Fruit fly (Drosophila melanogaster): ENCODE measurements around the gene CG5412.

Gene CG5412

dm6 chr3R:20560019-20560667, 16.7 kb upstream of the CG5412 start, which contains the start of gene CG15922 (continued):
- TF ChIP-seq CG43689 (GFP tag; IDR thresholded peaks at IDR 0.05) (no peak), twi (tag; optimal IDR thresholded peaks at IDR 0.05) (no peak), gem (tag; optimal IDR thresholded peaks at IDR 0.05) (peak; percentile 35), Drgx (GFP tag; IDR thresholded peaks at IDR 0.05) (peak; percentile 16; the same call in 1 of the 2 replicates), ac (GFP tag; optimal IDR thresholded peaks at IDR 0.05) (no peak), CG9215 (GFP tag; IDR thresholded peaks at IDR 0.05) (no peak), Lim3 (GFP tag; IDR thresholded peaks at IDR 0.05) (no peak), jumu (GFP tag; optimal IDR thresholded peaks at IDR 0.05) (no peak), CG3163 (GFP tag; optimal IDR thresholded peaks at IDR 0.05) (no peak), CG7963 (GFP tag; IDR thresholded peaks at IDR 0.05; ENCODE audit: partially characterized antibody) (no peak), PHDP (tag; optimal IDR thresholded peaks at IDR 0.05) (no peak), shn (GFP tag; optimal IDR thresholded peaks at IDR 0.05) (no peak), CG2199 (GFP tag; IDR thresholded peaks at IDR 0.05) (no peak), CG11696 (GFP tag; IDR thresholded peaks at IDR 0.05) (no peak), Rx (GFP tag; IDR thresholded peaks at IDR 0.05) (no peak), CG4730 (GFP tag; IDR thresholded peaks at IDR 0.05) (no peak), CG34376 (GFP tag; optimal IDR thresholded peaks at IDR 0.05) (peak; percentile 57), CG16863 (GFP tag; optimal IDR thresholded peaks at IDR 0.05) (no peak), Trl (optimal IDR thresholded peaks at IDR 0.05) (no peak), Trl (GFP tag; optimal IDR thresholded peaks at IDR 0.05) (no peak), sim (GFP tag; IDR thresholded peaks at IDR 0.05) (no peak), CG12104 (GFP tag; optimal IDR thresholded peaks at IDR 0.05) (peak; percentile 39), CG17359 (tag; optimal IDR thresholded peaks at IDR 0.05) (peak; percentile 13), vvl (GFP tag; IDR thresholded peaks at IDR 0.05) (peak; percentile 27; the same call in 1 of the 2 replicates), usp (GFP tag; optimal IDR thresholded peaks at IDR 0.05) (no peak), Dref (GFP tag; IDR thresholded peaks at IDR 0.05) (no peak), disco-r (GFP tag; optimal IDR thresholded peaks at IDR 0.05) (no peak), Atf3 (GFP tag; optimal IDR thresholded peaks at IDR 0.05) (no peak), CG5953 (GFP tag; IDR thresholded peaks at IDR 0.05) (no peak), CG13287 (GFP tag; IDR thresholded peaks at IDR 0.05; ENCODE audit: partially characterized antibody) (no peak), CkIIα-i1 (GFP tag; IDR thresholded peaks at IDR 0.05) (no peak), CG34224 (GFP tag; IDR thresholded peaks at IDR 0.05; ENCODE audit: partially characterized antibody) (peak; percentile 31; the same call in 1 of the 3 replicates), Atf-2 (GFP tag; optimal IDR thresholded peaks at IDR 0.05) (no peak), CG9727 (GFP tag; optimal IDR thresholded peaks at IDR 0.05) (peak; percentile 14), CG13123 (GFP tag; optimal IDR thresholded peaks at IDR 0.05) (no peak), grau (tag; optimal IDR thresholded peaks at IDR 0.05) (no peak), wdn (GFP tag; IDR thresholded peaks at IDR 0.05) (no peak), CG18011 (GFP tag; optimal IDR thresholded peaks at IDR 0.05) (no peak), Sin3A (optimal IDR thresholded peaks at IDR 0.05) (no peak), Stat92E (GFP tag; optimal IDR thresholded peaks at IDR 0.05) (no peak), CG8765 (GFP tag; IDR thresholded peaks at IDR 0.05) (no peak), CG4282 (GFP tag; optimal IDR thresholded peaks at IDR 0.05) (no peak), CG4404 (GFP tag; IDR thresholded peaks at IDR 0.05) (no peak), en (GFP tag; optimal IDR thresholded peaks at IDR 0.05) (no peak), CG42726 (GFP tag; IDR thresholded peaks at IDR 0.05; ENCODE audit: partially characterized antibody) (no peak), ham (GFP tag; IDR thresholded peaks at IDR 0.05) (no peak), CG6683 (GFP tag; optimal IDR thresholded peaks at IDR 0.05) (no peak), kni (GFP tag; optimal IDR thresholded peaks at IDR 0.05) (no peak), gce (GFP tag; IDR thresholded peaks at IDR 0.05) (no peak), CG6175 (GFP tag; IDR thresholded peaks at IDR 0.05) (no peak), CG2202 (tag; optimal IDR thresholded peaks at IDR 0.05) (no peak), Ada2b (GFP tag; IDR thresholded peaks at IDR 0.05) (no peak)

Measured in whole organism, embryonic.